Fruit fly (Drosophila melanogaster): ENCODE measurements around the gene galene.

dm6 chr3L:1204674-1205547 is 30.6 kb upstream of the galene start, which contains the start of gene CG9119:
- no peak for TF ChIP-seq pan (optimal IDR thresholded peaks at IDR 0.05)
- TF ChIP-seq Rel (GFP tag; optimal IDR thresholded peaks at IDR 0.05), result no peak
- TF ChIP-seq Rel (tag; optimal IDR thresholded peaks at IDR 0.05), result no peak
- TF ChIP-seq h (GFP tag; optimal IDR thresholded peaks at IDR 0.05), result peak; percentile 59
